Worm (Caenorhabditis elegans): ENCODE measurements around the gene cnx-1.

cnx-1 gene

ce11 chrIII:9768023-9768422 lies 48.9 kb downstream of the cnx-1 start:
- no peak for TF ChIP-seq hmg-11 (tag; optimal IDR thresholded peaks at IDR 0.05)
- no peak for TF ChIP-seq ztf-4 (tag; optimal IDR thresholded peaks at IDR 0.05)
- no peak for TF ChIP-seq nhr-237 (tag; optimal IDR thresholded peaks at IDR 0.05)
- TF ChIP-seq nhr-77 (tag; optimal IDR thresholded peaks at IDR 0.05): no peak
- TF ChIP-seq daf-12 (tag; optimal IDR thresholded peaks at IDR 0.05): no peak
- TF ChIP-seq ceh-9 (tag; optimal IDR thresholded peaks at IDR 0.05): no peak
- TF ChIP-seq lin-39 (tag; optimal IDR thresholded peaks at IDR 0.05): no peak
- TF ChIP-seq mml-1 (tag; optimal IDR thresholded peaks at IDR 0.05): no peak
- TF ChIP-seq tbx-2 (tag; optimal IDR thresholded peaks at IDR 0.05): no peak
- no peak for TF ChIP-seq elt-1 (tag; optimal IDR thresholded peaks at IDR 0.05)
- TF ChIP-seq nhr-76 (tag; optimal IDR thresholded peaks at IDR 0.05): no peak
- no peak for TF ChIP-seq nfya-1 (tag; optimal IDR thresholded peaks at IDR 0.05; ENCODE audit: insufficient read depth)
- no peak for TF ChIP-seq skn-1 (tag; optimal IDR thresholded peaks at IDR 0.05)
- TF ChIP-seq nhr-25 (tag; optimal IDR thresholded peaks at IDR 0.05): no peak
- no peak for TF ChIP-seq ama-1 (optimal IDR thresholded peaks at IDR 0.05)
- TF ChIP-seq nhr-23 (tag; optimal IDR thresholded peaks at IDR 0.05): no peak

DNA sequence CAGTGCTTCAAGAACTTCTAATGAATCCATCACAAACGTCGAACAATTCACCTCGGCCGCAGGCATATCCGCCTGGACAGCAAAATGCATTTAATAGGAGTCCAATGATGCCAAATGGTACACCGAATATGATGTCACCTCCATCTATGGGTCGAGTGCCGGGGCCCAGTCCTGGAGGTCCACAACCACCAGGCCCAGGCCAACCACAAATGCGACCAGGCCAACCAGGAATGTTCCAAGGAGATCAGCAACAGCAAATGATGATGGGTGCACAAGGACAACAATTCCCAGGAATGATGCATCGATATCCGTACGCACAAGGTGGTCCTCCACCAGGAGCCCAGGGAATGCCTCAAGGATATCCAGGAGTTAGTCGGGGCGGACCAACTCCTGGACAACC lies 49.8 kb downstream of the cnx-1 start:
- no peak for TF ChIP-seq ceh-16 (tag; optimal IDR thresholded peaks at IDR 0.05)
- no peak for TF ChIP-seq ceh-9 (tag; optimal IDR thresholded peaks at IDR 0.05)
- no peak for TF ChIP-seq mml-1 (tag; optimal IDR thresholded peaks at IDR 0.05)
- no peak for TF ChIP-seq nhr-25 (tag; optimal IDR thresholded peaks at IDR 0.05)
- TF ChIP-seq lin-15B (tag; optimal IDR thresholded peaks at IDR 0.05): no peak
- no peak for TF ChIP-seq lin-39 (tag; optimal IDR thresholded peaks at IDR 0.05)
- no peak for TF ChIP-seq elt-3 (tag; optimal IDR thresholded peaks at IDR 0.05)
- TF ChIP-seq elt-1 (tag; optimal IDR thresholded peaks at IDR 0.05): no peak
- no peak for TF ChIP-seq elt-2 (tag; optimal IDR thresholded peaks at IDR 0.05)
- TF ChIP-seq ceh-82 (tag; optimal IDR thresholded peaks at IDR 0.05): no peak
- TF ChIP-seq zag-1 (tag; optimal IDR thresholded peaks at IDR 0.05): no peak
- no peak for TF ChIP-seq nhr-11 (tag; optimal IDR thresholded peaks at IDR 0.05)
- no peak for TF ChIP-seq hmg-11 (tag; optimal IDR thresholded peaks at IDR 0.05)
- no peak for TF ChIP-seq snpc-4 (tag; optimal IDR thresholded peaks at IDR 0.05)
- no peak for TF ChIP-seq ZK546.5 (tag; optimal IDR thresholded peaks at IDR 0.05)
- TF ChIP-seq mdl-1 (tag; optimal IDR thresholded peaks at IDR 0.05): no peak
- no peak for TF ChIP-seq lsy-12 (tag; optimal IDR thresholded peaks at IDR 0.05)
- no peak for TF ChIP-seq fkh-10 (GFP tag; optimal IDR thresholded peaks at IDR 0.05)

- TF ChIP-seq lin-39 (tag; optimal IDR thresholded peaks at IDR 0.05) (peak; percentile 53), daf-12 (tag; optimal IDR thresholded peaks at IDR 0.05) (peak; percentile 48), nfya-1 (tag; optimal IDR thresholded peaks at IDR 0.05; ENCODE audit: insufficient read depth) (peak; percentile 69), nhr-25 (tag; optimal IDR thresholded peaks at IDR 0.05) (peak; percentile 51), lsy-12 (tag; optimal IDR thresholded peaks at IDR 0.05) (no peak), hmg-11 (tag; optimal IDR thresholded peaks at IDR 0.05) (peak; percentile 18), pqm-1 (tag; optimal IDR thresholded peaks at IDR 0.05) (no peak), nhr-23 (tag; optimal IDR thresholded peaks at IDR 0.05) (peak; percentile 57), pha-4 (tag; optimal IDR thresholded peaks at IDR 0.05) (peak; percentile 73), nhr-43 (tag; optimal IDR thresholded peaks at IDR 0.05; ENCODE audit: poor library complexity, severe bottlenecking) (no peak), ceh-28 (tag; optimal IDR thresholded peaks at IDR 0.05) (peak; percentile 83), ztf-4 (tag; optimal IDR thresholded peaks at IDR 0.05) (no peak), fos-1 (tag; optimal IDR thresholded peaks at IDR 0.05) (no peak), egl-5 (tag; optimal IDR thresholded peaks at IDR 0.05) (peak; percentile 44)
These were observed 50.8 kb downstream of the cnx-1 start, which contains the start of gene cbp-1 for ce11 chrIII:9766175-9766574. Gene cbp-1, plus strand, starts transcription at chrIII:9766509.

ce11 chrIII:9765465-9765900 lies 51.5 kb downstream of the cnx-1 start:
- peak; percentile 21 for TF ChIP-seq sea-2 (GFP tag; optimal IDR thresholded peaks at IDR 0.05)
- TF ChIP-seq unc-62 (GFP tag; optimal IDR thresholded peaks at IDR 0.05): peak; percentile 86
- peak; percentile 96 for TF ChIP-seq hmg-11 (tag; optimal IDR thresholded peaks at IDR 0.05)
- TF ChIP-seq ZK546.5 (tag; optimal IDR thresholded peaks at IDR 0.05): peak; percentile 57
- TF ChIP-seq lin-15B (tag; optimal IDR thresholded peaks at IDR 0.05): peak; percentile 95
- peak; percentile 93 for TF ChIP-seq ceh-82 (tag; optimal IDR thresholded peaks at IDR 0.05)
- peak; percentile 98 for TF ChIP-seq egl-5 (tag; optimal IDR thresholded peaks at IDR 0.05)
- TF ChIP-seq ceh-16 (tag; optimal IDR thresholded peaks at IDR 0.05): no peak
- TF ChIP-seq nhr-76 (tag; optimal IDR thresholded peaks at IDR 0.05): peak; percentile 37
- peak; percentile 99 for TF ChIP-seq nhr-23 (tag; optimal IDR thresholded peaks at IDR 0.05)
- peak; percentile 94 for TF ChIP-seq elt-2 (tag; optimal IDR thresholded peaks at IDR 0.05)
- peak; percentile 93 for TF ChIP-seq pqm-1 (tag; optimal IDR thresholded peaks at IDR 0.05)
- peak; percentile 34 for TF ChIP-seq unc-39 (tag; optimal IDR thresholded peaks at IDR 0.05)
- peak; percentile 4 for TF ChIP-seq nhr-237 (tag; optimal IDR thresholded peaks at IDR 0.05)
- TF ChIP-seq ztf-11 (tag; optimal IDR thresholded peaks at IDR 0.05): no peak
- peak; percentile 98 for TF ChIP-seq nhr-43 (tag; optimal IDR thresholded peaks at IDR 0.05; ENCODE audit: poor library complexity, severe bottlenecking)
- TF ChIP-seq skn-1 (tag; optimal IDR thresholded peaks at IDR 0.05): peak; percentile 93
- TF ChIP-seq aly-2 (tag; optimal IDR thresholded peaks at IDR 0.05): peak; percentile 90
- TF ChIP-seq mml-1 (tag; optimal IDR thresholded peaks at IDR 0.05): no peak
- TF ChIP-seq nhr-12 (tag; optimal IDR thresholded peaks at IDR 0.05): no peak
- peak; percentile 97 for TF ChIP-seq tbx-2 (tag; optimal IDR thresholded peaks at IDR 0.05)
- TF ChIP-seq elt-1 (tag; optimal IDR thresholded peaks at IDR 0.05): peak; percentile 85
- peak; percentile 90 for TF ChIP-seq ceh-28 (tag; optimal IDR thresholded peaks at IDR 0.05)
- peak; percentile 100 for TF ChIP-seq lin-39 (tag; optimal IDR thresholded peaks at IDR 0.05)
- TF ChIP-seq R02D3.7 (tag; optimal IDR thresholded peaks at IDR 0.05): peak; percentile 90
- peak in 2 of 3 experiments; percentile 29 to 88 for TF ChIP-seq elt-3 (tag; optimal IDR thresholded peaks at IDR 0.05)
- TF ChIP-seq fkh-10 (GFP tag; optimal IDR thresholded peaks at IDR 0.05): peak; percentile 66
- peak; percentile 92 for TF ChIP-seq mdl-1 (tag; optimal IDR thresholded peaks at IDR 0.05)
- TF ChIP-seq nhr-25 (tag; optimal IDR thresholded peaks at IDR 0.05): peak; percentile 99
- peak; percentile 60 for TF ChIP-seq zag-1 (tag; optimal IDR thresholded peaks at IDR 0.05)
- TF ChIP-seq ama-1 (optimal IDR thresholded peaks at IDR 0.05): peak; percentile 99
- TF ChIP-seq nhr-77 (tag; optimal IDR thresholded peaks at IDR 0.05): peak; percentile 77
- no peak for TF ChIP-seq ceh-9 (tag; optimal IDR thresholded peaks at IDR 0.05)
- peak; percentile 95 for TF ChIP-seq ztf-4 (tag; optimal IDR thresholded peaks at IDR 0.05)
- peak; percentile 99 for TF ChIP-seq nfya-1 (tag; optimal IDR thresholded peaks at IDR 0.05; ENCODE audit: insufficient read depth)
